Worm (Caenorhabditis elegans): ENCODE data around the gene F11G11.4.

DNA sequence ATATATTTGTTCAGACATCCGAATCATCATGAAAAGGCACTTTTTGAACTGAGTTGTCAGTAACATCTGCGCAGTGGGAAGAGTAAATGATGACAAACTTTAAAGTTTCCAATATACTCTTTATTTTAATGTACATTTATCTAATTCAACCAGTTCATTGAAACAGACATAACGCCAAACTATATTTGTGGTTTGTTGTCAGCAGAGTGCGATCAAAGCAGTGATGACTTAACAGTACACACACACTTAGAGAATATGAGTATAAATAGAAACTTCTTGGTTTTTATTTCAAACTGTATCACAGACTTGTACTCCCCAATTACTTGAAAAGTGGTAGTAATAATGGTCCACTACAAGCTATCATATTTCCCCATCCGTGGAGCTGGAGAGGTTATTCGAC lies 23.0 kb downstream of the F11G11.4 start, which contains the start of gene gst-8:
- TF ChIP-seq mab-5 (tag; optimal IDR thresholded peaks at IDR 0.05): no peak
- no peak for TF ChIP-seq lin-13 (tag; optimal IDR thresholded peaks at IDR 0.05)
- TF ChIP-seq elt-3 (tag; optimal IDR thresholded peaks at IDR 0.05): no peak
- no peak for TF ChIP-seq hlh-1 (tag; optimal IDR thresholded peaks at IDR 0.05)
- TF ChIP-seq drap-1 (GFP tag; optimal IDR thresholded peaks at IDR 0.05): no peak
- no peak for TF ChIP-seq nhr-76 (tag; optimal IDR thresholded peaks at IDR 0.05)
- no peak for TF ChIP-seq tbx-8 (GFP tag; optimal IDR thresholded peaks at IDR 0.05)
- no peak for TF ChIP-seq unc-62 (GFP tag; optimal IDR thresholded peaks at IDR 0.05)
- no peak for TF ChIP-seq elt-1 (tag; optimal IDR thresholded peaks at IDR 0.05; ENCODE audit: borderline replicate concordance, insufficient read depth)
- TF ChIP-seq nhr-237 (tag; optimal IDR thresholded peaks at IDR 0.05): no peak

Measured in whole organism, mixed stage, embryonic.